Worm (Caenorhabditis elegans): Measurements from ENCODE around the gene srt-11.

The srt-11 gene

DNA sequence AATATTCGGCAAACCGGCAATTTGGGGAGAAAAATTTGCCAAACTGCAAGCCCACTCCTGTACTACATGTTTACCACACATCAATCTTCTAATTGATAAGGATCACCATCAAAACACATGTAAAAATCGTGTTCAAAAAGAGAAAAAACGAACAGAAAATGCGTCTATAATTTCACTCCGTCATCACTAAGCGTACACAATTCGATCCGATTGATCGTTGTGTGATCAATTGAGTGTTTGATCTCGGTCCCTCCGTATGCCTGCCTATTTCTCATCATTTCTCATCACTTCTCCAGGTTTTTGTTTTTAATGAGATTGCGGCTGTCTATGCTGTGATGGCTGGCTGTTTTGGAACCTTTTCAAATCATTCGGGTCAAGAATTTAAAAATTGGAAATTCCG is 19.6 kb downstream of the srt-11 start:
- no peak for TF ChIP-seq him-1 (tag; optimal IDR thresholded peaks at IDR 0.05)
- TF ChIP-seq dao-5 (tag; optimal IDR thresholded peaks at IDR 0.05): no peak
- no peak for TF ChIP-seq W03F9.2 (tag; optimal IDR thresholded peaks at IDR 0.05)

DNA sequence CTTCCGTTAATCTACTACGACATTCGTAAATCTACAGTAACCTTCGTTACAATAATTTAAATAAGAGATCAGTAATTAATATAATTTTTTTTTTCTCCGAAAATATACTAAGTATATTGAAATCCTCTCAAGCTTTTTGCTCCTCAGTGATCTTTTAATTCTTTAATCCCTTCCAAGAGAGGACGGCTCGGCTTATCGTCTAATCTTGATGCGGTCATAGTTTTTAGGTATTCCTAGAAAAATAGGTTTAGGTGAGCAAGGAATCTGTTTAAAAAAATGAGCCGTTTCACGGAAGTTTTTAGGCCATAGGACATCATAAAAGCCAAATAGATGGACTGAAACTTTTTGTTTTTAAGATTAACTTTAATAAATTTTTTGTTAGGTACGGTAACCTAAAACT is 26.3 kb downstream of the srt-11 start:
- TF ChIP-seq dao-5 (tag; optimal IDR thresholded peaks at IDR 0.05): no peak
- no peak for TF ChIP-seq W03F9.2 (tag; optimal IDR thresholded peaks at IDR 0.05)
- no peak for TF ChIP-seq him-1 (tag; optimal IDR thresholded peaks at IDR 0.05)

DNA sequence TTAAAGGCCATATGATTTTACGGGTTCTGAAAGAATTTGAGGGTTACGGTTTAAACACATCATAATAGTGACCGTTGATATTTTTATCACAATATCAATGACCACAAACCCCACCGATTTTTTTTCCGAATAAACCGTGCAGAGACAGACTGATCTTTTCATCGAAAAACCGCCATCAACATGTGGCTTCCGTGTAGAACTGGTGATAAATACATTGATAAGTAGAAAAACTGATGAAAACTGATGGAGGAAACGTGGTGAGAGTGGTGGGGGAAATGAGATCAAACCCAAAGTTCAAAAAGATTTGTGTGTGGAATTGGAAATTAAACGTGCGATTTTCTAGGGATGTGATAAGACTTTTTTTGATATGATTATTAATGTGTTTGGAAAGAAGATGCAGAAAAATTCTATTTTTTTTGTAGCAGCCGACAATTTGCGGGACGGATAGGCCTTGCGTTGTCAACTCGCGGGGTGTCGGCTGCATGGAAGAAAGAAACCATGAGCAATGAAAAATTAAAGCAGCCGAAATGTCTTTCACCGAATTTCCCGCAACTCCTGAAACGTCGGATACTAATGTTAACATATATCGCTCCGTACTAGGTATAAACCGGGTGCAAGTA is 32.9 kb downstream of the srt-11 start:
- TF ChIP-seq him-1 (tag; optimal IDR thresholded peaks at IDR 0.05): no peak
- TF ChIP-seq dao-5 (tag; optimal IDR thresholded peaks at IDR 0.05): no peak
- no peak for TF ChIP-seq W03F9.2 (tag; optimal IDR thresholded peaks at IDR 0.05)

DNA sequence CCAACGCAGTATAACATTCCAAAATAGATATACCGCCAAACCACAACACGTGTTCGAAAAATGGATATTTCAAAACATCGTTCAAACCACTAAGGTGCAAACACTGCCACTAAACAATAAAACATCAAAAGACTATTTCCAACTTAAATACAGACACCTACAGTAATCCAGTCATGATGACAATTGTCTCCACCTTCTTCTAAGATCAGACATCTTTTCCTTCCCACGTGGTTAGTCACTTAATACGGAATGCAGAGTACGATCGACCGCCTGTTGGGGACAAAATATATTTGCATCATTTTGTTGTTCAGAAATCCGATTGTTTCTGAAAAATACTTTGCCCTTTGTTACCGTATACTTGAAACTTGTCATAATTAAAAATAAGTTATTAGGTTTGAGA is 35.5 kb downstream of the srt-11 start:
- TF ChIP-seq W03F9.2 (tag; optimal IDR thresholded peaks at IDR 0.05) (no peak), dao-5 (tag; optimal IDR thresholded peaks at IDR 0.05) (no peak), him-1 (tag; optimal IDR thresholded peaks at IDR 0.05) (no peak)

DNA sequence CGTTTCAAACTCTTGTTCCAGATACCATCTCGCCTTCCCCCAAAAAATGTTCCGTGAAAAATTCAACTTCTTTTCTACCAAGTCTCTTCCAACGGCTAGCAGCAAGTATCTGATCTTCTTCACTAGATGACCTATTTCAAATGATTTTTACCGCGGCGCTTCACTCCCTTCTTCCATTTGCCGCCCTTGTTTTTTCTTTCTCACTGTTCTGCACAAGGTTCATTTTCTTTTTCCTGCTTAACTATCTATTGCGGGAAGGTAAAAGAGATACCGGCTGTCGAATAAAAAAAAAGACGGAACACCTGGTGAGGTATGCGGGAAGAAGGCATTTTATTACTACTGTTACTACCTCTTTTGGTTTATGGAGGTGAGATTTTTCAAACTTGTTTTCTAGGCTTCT is 37.2 kb downstream of the srt-11 start, which contains the start of gene cdh-7:
Gene cdh-7 (plus strand): TSS at position 214 of the 400 bp plus-strand sequence.
- TF ChIP-seq him-1 (tag; optimal IDR thresholded peaks at IDR 0.05) (no peak), W03F9.2 (tag; optimal IDR thresholded peaks at IDR 0.05) (no peak), dao-5 (tag; optimal IDR thresholded peaks at IDR 0.05) (no peak)

DNA sequence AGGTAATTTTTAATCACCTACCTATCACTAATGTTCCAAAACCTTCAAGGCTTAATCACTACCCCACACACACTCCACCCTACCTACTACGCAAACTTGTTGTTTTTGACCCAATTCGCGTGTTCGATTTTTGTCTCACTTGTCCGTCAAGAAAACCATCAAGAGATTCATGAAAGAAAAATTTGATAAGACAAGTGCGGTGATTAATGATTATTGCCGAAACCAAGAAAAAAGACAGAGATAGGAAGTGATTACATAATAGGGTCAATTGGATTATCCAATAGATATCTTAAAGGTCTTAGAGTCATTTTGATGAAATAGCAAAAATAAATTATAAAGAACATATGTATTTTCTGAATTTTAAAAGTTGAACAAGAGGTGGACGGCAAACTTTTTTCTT is 38.5 kb downstream of the srt-11 start:
- TF ChIP-seq dao-5 (tag; optimal IDR thresholded peaks at IDR 0.05) (no peak), him-1 (tag; optimal IDR thresholded peaks at IDR 0.05) (no peak), W03F9.2 (tag; optimal IDR thresholded peaks at IDR 0.05) (no peak)

DNA sequence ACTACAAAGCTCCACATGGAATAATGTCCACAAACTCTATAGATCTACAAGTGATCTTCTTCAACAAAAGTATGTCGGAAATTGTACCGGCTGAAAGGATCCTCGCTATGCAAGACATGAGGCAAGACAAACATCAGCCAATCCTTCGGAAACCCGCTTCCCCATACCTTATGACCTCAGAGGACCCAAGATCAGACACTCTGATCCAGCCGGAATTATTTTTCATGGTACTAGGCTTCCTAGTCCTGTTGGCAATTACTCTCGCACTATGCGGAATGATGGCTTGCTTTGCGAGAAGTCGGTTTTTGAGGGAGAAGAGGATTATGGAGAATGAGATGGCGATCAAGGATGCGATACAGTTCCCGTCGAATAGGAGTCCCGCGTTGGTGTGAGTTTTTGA is 44.1 kb downstream of the srt-11 start:
- TF ChIP-seq W03F9.2 (tag; optimal IDR thresholded peaks at IDR 0.05) (no peak), dao-5 (tag; optimal IDR thresholded peaks at IDR 0.05) (no peak), him-1 (tag; optimal IDR thresholded peaks at IDR 0.05) (no peak)

DNA sequence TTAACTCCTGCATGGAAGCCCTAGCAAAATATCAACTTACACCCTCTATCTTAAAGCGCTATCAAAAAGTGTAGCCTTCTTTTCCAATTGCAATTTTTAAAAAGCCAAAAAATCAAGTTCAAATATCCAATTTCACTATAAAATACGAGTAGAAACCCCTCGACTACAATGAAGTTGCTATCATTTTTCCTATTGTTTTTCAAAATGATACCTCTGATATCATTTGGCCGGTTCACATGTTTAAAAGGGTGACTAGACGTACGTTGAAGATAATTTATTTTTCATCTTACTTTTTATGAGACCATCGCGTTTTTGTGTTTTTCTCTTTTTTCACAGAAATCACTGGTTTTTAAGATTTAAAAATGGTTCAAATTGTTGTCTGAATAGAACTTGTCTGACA is 45.7 kb downstream of the srt-11 start, which contains the start of gene R05H10.1:
Gene R05H10.1 (plus strand): TSS at position 334 of the 400 bp plus-strand sequence.
- TF ChIP-seq him-1 (tag; optimal IDR thresholded peaks at IDR 0.05) (no peak), W03F9.2 (tag; optimal IDR thresholded peaks at IDR 0.05) (no peak), dao-5 (tag; optimal IDR thresholded peaks at IDR 0.05) (no peak)

DNA sequence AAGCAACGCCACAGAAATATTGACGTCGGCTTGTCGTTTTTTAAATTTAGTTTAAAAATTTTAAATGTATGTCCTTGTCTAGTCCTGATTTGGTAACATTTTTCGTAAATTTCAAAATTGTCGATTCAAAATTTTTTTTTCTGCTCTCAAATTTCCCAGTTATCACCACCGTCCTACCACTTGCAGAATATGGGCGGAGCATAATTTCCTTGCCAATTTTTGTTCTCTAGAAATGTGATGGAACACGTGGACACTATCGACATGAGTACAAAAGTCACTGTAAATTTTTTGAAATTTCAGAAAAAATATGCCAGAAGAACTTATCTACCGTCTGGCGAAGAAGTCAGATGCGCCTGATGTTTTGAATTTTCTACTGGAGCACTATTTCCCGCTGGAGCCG is 49.4 kb downstream of the srt-11 start, which contains the start of gene R05H10.7:
Gene R05H10.7 (plus strand): TSS at position 301 of the 400 bp plus-strand sequence.
- TF ChIP-seq W03F9.2 (tag; optimal IDR thresholded peaks at IDR 0.05): no peak
- no peak for TF ChIP-seq him-1 (tag; optimal IDR thresholded peaks at IDR 0.05)
- no peak for TF ChIP-seq dao-5 (tag; optimal IDR thresholded peaks at IDR 0.05)

DNA sequence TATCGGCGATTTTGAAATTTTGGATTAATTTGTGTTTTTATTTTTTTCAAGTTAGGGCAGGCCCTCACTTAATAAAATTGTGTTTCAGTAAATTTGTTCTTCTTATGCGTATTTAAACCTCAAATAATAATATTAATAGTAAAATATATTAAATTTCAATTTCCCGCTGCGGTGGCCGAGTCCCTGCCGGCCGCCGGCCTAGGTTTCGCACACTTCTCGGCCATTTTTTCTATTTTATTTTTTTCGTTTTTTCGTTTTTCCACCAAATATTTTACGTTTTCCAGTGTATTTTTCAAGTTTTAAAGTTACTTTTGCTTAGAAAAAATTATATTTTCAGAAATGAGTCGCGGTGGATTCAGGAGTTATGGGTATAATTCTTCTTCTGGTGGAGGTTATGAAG is 51.1 kb downstream of the srt-11 start, which contains the start of gene rbm-28:
Gene rbm-28 (plus strand): TSS at position 338 of the 400 bp plus-strand sequence.
- TF ChIP-seq him-1 (tag; optimal IDR thresholded peaks at IDR 0.05): no peak
- TF ChIP-seq W03F9.2 (tag; optimal IDR thresholded peaks at IDR 0.05): peak; percentile 33
- TF ChIP-seq dao-5 (tag; optimal IDR thresholded peaks at IDR 0.05): no peak
